Worm (Caenorhabditis elegans) whole organism, midembryonic: ENCODE data around the gene shpk-1.

ENCODE experiments used
- med-1 ChIP-seq: sonication (generic microtip); optimal IDR thresholded peaks from 2 replicates; lab custom pipeline; 2017; ENCODE audit warnings: missing genetic modification characterization, mild to moderate bottlenecking, missing compliant biosample characterization, antibody characterized with exemption, missing genetic modification reagents; ENCODE audit not compliant: insufficient read depth
- ref-1 ChIP-seq: fragments of 200-800 bp; sonication (Bioruptor generic); conservative IDR thresholded peaks from 2 replicates; pipeline ENCODE4 v1.3.6; 2022; ENCODE audit warnings: missing genetic modification reagents, missing genetic modification characterization, missing compliant biosample characterization
- ztf-23 ChIP-seq: fragments of 200-800 bp; sonication (Bioruptor generic); IDR thresholded peaks from 2 replicates; pipeline ENCODE4 v1.3.6; 2022; ENCODE audit warnings: missing genetic modification reagents, missing genetic modification characterization, missing compliant biosample characterization

ce11 chrIII:13565972-13566371 lies 41.8 kb upstream of the shpk-1 start:
- TF ChIP-seq ztf-23 (GFP tag; lab: Robert Waterston, UW) (no peak), ref-1 (no peak), med-1 (no peak)
